Fruit fly (Drosophila melanogaster) Kc167 (cell line): ENCODE measurements around the gene Cep290.

Source experiments
- Myc ChIP-seq: fragments of >200 bp; optimal IDR thresholded peaks from 2 replicates; lab custom pipeline; 2017; ENCODE audit warnings: missing external identifiers
- Sin3A ChIP-seq: fragments of >200 bp; optimal IDR thresholded peaks from 2 replicates; lab custom pipeline; 2018; ENCODE audit warnings: missing external identifiers
- h ChIP-seq: fragments of >200 bp; optimal IDR thresholded peaks from 3 replicates; lab custom pipeline; 2018; ENCODE audit warnings: missing external identifiers
- insv ChIP-seq: fragments of >200 bp; optimal IDR thresholded peaks from 3 replicates; lab custom pipeline; 2018; ENCODE audit warnings: missing external identifiers
- psq ChIP-seq: fragments of >200 bp; optimal IDR thresholded peaks from 2 replicates; lab custom pipeline; 2017; ENCODE audit warnings: missing external identifiers
- ttk ChIP-seq: sonication (Bioruptor generic); optimal IDR thresholded peaks from 2 replicates; lab custom pipeline; 2017; ENCODE audit warnings: missing external identifiers

DNA sequence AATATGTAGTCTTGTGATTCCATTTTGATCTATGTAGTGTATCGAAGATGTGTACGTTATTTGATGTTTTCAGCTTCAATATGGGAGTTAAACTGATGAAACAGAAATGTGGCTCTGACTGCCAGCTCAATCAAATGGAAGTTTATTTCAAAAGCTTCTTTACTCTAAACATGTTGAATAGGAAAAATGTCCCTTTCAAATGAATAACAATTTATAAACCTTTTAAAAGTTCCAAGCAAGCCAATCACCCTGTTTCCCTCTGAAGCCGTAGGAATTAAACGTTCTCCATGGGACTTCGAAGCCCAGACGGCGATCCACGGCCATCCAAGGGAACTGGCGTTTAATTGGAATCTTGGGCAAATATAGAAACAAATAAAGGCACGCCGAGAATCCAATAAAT is 39.8 kb upstream of the Cep290 start, which contains the start of gene CG13898:
- TF ChIP-seq psq (lab: Kevin White, UChicago) (no peak), h (lab: Kevin White, UChicago) (no peak), insv (lab: Kevin White, UChicago) (no peak), ttk (lab: Kevin White, UChicago) (no peak), Myc (no peak), Sin3A (lab: Kevin White, UChicago) (no peak)
